Worm (Caenorhabditis elegans): Measurements from ENCODE around the gene AH9.1.

- TF ChIP-seq ceh-36 (tag; optimal IDR thresholded peaks at IDR 0.05) (no peak), F13C5.2 (tag; optimal IDR thresholded peaks at IDR 0.05) (no peak), pes-1 (GFP tag; IDR thresholded peaks at IDR 0.05) (no peak), ama-1 (optimal IDR thresholded peaks at IDR 0.05) (no peak)
These were observed 33.1 kb downstream of the AH9.1 start for ce11 chrX:2213400-2214362.

Data from whole organism, early embryonic.